Worm (Caenorhabditis elegans): ENCODE results near the gene T26A5.6.

DNA sequence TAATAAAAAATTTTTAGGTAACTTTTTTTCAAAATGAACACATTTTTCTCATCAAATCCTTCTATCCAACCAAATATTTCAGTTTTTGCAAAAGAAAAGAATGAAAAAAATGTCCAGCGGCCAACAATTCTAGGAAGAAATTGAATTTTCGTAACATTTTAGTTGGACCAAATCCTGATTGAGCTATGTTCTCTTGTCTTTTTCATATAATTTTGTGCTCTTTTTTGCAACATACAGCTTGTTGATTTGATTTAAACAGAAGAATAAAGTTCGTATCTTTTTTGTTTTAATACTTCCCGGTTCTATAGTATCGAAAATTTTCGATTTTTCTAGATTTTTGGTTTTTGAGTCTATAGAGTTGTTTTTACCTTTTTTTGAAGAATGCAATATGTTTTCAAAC lies 51.1 kb downstream of the T26A5.6 start:
- TF ChIP-seq tab-1 (GFP tag; IDR thresholded peaks at IDR 0.05) (no peak), flt-1 (GFP tag; IDR thresholded peaks at IDR 0.05) (no peak), ztf-23 (GFP tag; IDR thresholded peaks at IDR 0.05) (no peak), med-1 (GFP tag; optimal IDR thresholded peaks at IDR 0.05; ENCODE audit: insufficient read depth) (no peak), ref-1 (GFP tag; conservative IDR thresholded peaks at IDR 0.05) (no peak)

Data from whole organism, midembryonic.